Fruit fly (Drosophila melanogaster) whole organism, wandering third instar larva: Measurements from ENCODE around the gene CG5280.

Experiments used
- Abd-B ChIP-seq: fragments of >200 bp; optimal IDR thresholded peaks from 2 replicates; lab custom pipeline; 2017; ENCODE audit warnings: missing biosample characterization, missing genetic modification characterization
- CrebA ChIP-seq: fragments of 200-800 bp; sonication (Bioruptor generic); optimal IDR thresholded peaks from 2 replicates; lab custom pipeline; 2016; ENCODE audit warnings: missing biosample characterization, mild to moderate bottlenecking, missing genetic modification characterization, borderline replicate concordance
- Dfd ChIP-seq: fragments of >200 bp; optimal IDR thresholded peaks from 2 replicates; lab custom pipeline; 2017; ENCODE audit warnings: missing biosample characterization, missing genetic modification characterization
- Dif ChIP-seq: fragments of 200-275, 200-300 bp; sonication (Bioruptor generic); optimal IDR thresholded peaks from 2 replicates; lab custom pipeline; 2018; ENCODE audit warnings: missing biosample characterization, missing genetic modification characterization; ENCODE audit not compliant: partially characterized antibody
- GATAd ChIP-seq: sonication (Bioruptor generic); optimal IDR thresholded peaks from 2 replicates; lab custom pipeline; 2016; ENCODE audit warnings: missing biosample characterization, missing genetic modification characterization
- HLH106 ChIP-seq: fragments of 200-800 bp; optimal IDR thresholded peaks from 3 replicates; lab custom pipeline; 2019; ENCODE audit warnings: missing biosample characterization, mild to moderate bottlenecking, missing genetic modification characterization, moderate library complexity
- Hnf4 ChIP-seq: fragments of 200-800 bp; sonication (Bioruptor generic); optimal IDR thresholded peaks from 2 replicates; lab custom pipeline; 2016; ENCODE audit warnings: missing biosample characterization, mild to moderate bottlenecking, missing genetic modification characterization
- Hr83 ChIP-seq: fragments of 200-300 bp; sonication (Bioruptor generic); optimal IDR thresholded peaks from 2 replicates; lab custom pipeline; 2016; ENCODE audit warnings: missing biosample characterization, mild to moderate bottlenecking, missing genetic modification characterization, moderate library complexity; ENCODE audit not compliant: poor library complexity, severe bottlenecking
- Jra ChIP-seq: sonication (Bioruptor generic); optimal IDR thresholded peaks from 2 replicates; lab custom pipeline; 2016; ENCODE audit warnings: missing biosample characterization, missing genetic modification characterization
- Myc ChIP-seq: fragments of >200 bp; optimal IDR thresholded peaks from 2 replicates; lab custom pipeline; 2017
- N ChIP-seq: fragments of >200 bp; optimal IDR thresholded peaks from 2 replicates; lab custom pipeline; 2018; ENCODE audit warnings: missing biosample characterization, missing external identifiers, missing genetic modification characterization
- OdsH ChIP-seq: fragments of 200-800 bp; sonication (Bioruptor generic); optimal IDR thresholded peaks from 2 replicates; lab custom pipeline; 2016; ENCODE audit warnings: missing biosample characterization, mild to moderate bottlenecking, missing genetic modification characterization
- Rel ChIP-seq, 2 experiments: fragments of 200-800 bp; sonication (Bioruptor generic) in 1 of 2; optimal IDR thresholded peaks; 2 replicates in 1 of 2; 3 replicates in 1 of 2; lab custom pipeline; 2016 to 2019; ENCODE audit warnings: mild to moderate bottlenecking in 2 of 2, missing biosample characterization in 2 of 2, missing genetic modification characterization in 2 of 2, moderate library complexity in 1 of 2
- Sp1 ChIP-seq: fragments of 200-800 bp; sonication (Bioruptor generic); optimal IDR thresholded peaks from 3 replicates; lab custom pipeline; 2019; ENCODE audit warnings: missing biosample characterization, mild to moderate bottlenecking, missing genetic modification characterization, moderate library complexity
- Vsx2 ChIP-seq: fragments of 200-300, 225-300 bp; sonication (Bioruptor generic); optimal IDR thresholded peaks from 2 replicates; lab custom pipeline; 2018; ENCODE audit warnings: missing biosample characterization, missing genetic modification characterization; ENCODE audit not compliant: partially characterized antibody
- br ChIP-seq: fragments of 200-800 bp; sonication (Bioruptor generic); optimal IDR thresholded peaks from 2 replicates; lab custom pipeline; 2016; ENCODE audit warnings: missing biosample characterization, missing genetic modification characterization
- dl ChIP-seq, 2 experiments: fragments of 175-275, 200-275 bp in 1 of 2; fragments of 200-275 bp in 1 of 2; sonication (Bioruptor generic); optimal IDR thresholded peaks; lab custom pipeline; 2018; ENCODE audit warnings: mild to moderate bottlenecking in 2 of 2, missing biosample characterization in 2 of 2, missing genetic modification characterization in 2 of 2, moderate library complexity in 2 of 2; ENCODE audit not compliant: partially characterized antibody in 2 of 2, insufficient read depth in 1 of 2
- dmrt93B ChIP-seq: fragments of 200-800 bp; sonication (Bioruptor generic); optimal IDR thresholded peaks from 2 replicates; lab custom pipeline; 2018; ENCODE audit warnings: missing biosample characterization, mild to moderate bottlenecking, missing genetic modification characterization
- ey ChIP-seq: fragments of 200-800 bp; sonication (Bioruptor generic); optimal IDR thresholded peaks from 2 replicates; lab custom pipeline; 2016; ENCODE audit warnings: missing biosample characterization, missing genetic modification characterization
- foxo ChIP-seq, 2 experiments: fragments of 200-800 bp; sonication (Bioruptor generic); optimal IDR thresholded peaks; 2 replicates in 1 of 2; 3 replicates in 1 of 2; lab custom pipeline; 2016 to 2017; ENCODE audit warnings: missing biosample characterization in 2 of 2, missing genetic modification characterization in 2 of 2
- fru ChIP-seq: fragments of 200-800 bp; sonication (Bioruptor generic); optimal IDR thresholded peaks from 3 replicates; lab custom pipeline; 2016; ENCODE audit warnings: missing biosample characterization, mild to moderate bottlenecking, missing genetic modification characterization
- h ChIP-seq: fragments of 200-800 bp; sonication (Bioruptor generic); optimal IDR thresholded peaks from 3 replicates; lab custom pipeline; 2016; ENCODE audit warnings: missing biosample characterization, mild to moderate bottlenecking, missing genetic modification characterization
- jim ChIP-seq: fragments of 175-275, 200-325 bp; sonication (Bioruptor generic); optimal IDR thresholded peaks from 2 replicates; lab custom pipeline; 2016; ENCODE audit warnings: missing biosample characterization, mild to moderate bottlenecking, missing genetic modification characterization
- lola ChIP-seq: fragments of >200 bp; optimal IDR thresholded peaks from 2 replicates; lab custom pipeline; 2017; ENCODE audit warnings: missing biosample characterization, missing genetic modification characterization
- pan ChIP-seq: fragments of >200 bp; optimal IDR thresholded peaks from 2 replicates; lab custom pipeline; 2017
- rgr ChIP-seq: fragments of 200-800 bp; sonication (Bioruptor generic); optimal IDR thresholded peaks from 3 replicates; lab custom pipeline; 2016; ENCODE audit warnings: missing biosample characterization, mild to moderate bottlenecking, missing genetic modification characterization
- sage ChIP-seq: fragments of 200-800 bp; sonication (Bioruptor generic); optimal IDR thresholded peaks from 2 replicates; lab custom pipeline; 2016; ENCODE audit warnings: missing biosample characterization, mild to moderate bottlenecking, missing genetic modification characterization
- sv ChIP-seq: fragments of 200-800 bp; sonication (Bioruptor generic); optimal IDR thresholded peaks from 3 replicates; lab custom pipeline; 2016; ENCODE audit warnings: missing biosample characterization, missing genetic modification characterization
- tai ChIP-seq: sonication (Bioruptor generic); optimal IDR thresholded peaks from 2 replicates; lab custom pipeline; 2016; ENCODE audit warnings: missing biosample characterization, missing genetic modification characterization
- usp ChIP-seq: fragments of >200 bp; optimal IDR thresholded peaks from 2 replicates; lab custom pipeline; 2017; ENCODE audit warnings: missing biosample characterization, missing genetic modification characterization
- woc ChIP-seq: sonication (Bioruptor generic); optimal IDR thresholded peaks from 2 replicates; lab custom pipeline; 2016; ENCODE audit warnings: missing biosample characterization, mild to moderate bottlenecking, missing genetic modification characterization

The CG5280 gene

dm6 chr3L:8996173-8996767, 6.2 kb upstream of the CG5280 start (continued):
- TF ChIP-seq Sp1 = peak; percentile 76
- TF ChIP-seq Rel (GFP tag; optimal IDR thresholded peaks at IDR 0.05; lab: Kevin White, UChicago) = peak; percentile 2
- no peak for TF ChIP-seq Rel (tag; optimal IDR thresholded peaks at IDR 0.05; lab: Kevin White, UChicago)
- TF ChIP-seq woc (GFP tag; lab: Kevin White, UChicago) = no peak
- no peak for TF ChIP-seq Vsx2 (GFP tag; lab: Kevin White, UChicago)
- no peak for TF ChIP-seq dl (GFP tag; optimal IDR thresholded peaks at IDR 0.05; lab: Kevin White, UChicago; ENCODE audit: insufficient read depth in 1 of 2, partially characterized antibody in 2 of 2)
- peak; percentile 89 for TF ChIP-seq ey (GFP tag; lab: Kevin White, UChicago)
- TF ChIP-seq, all 38 proteins: peak for 17

DNA sequence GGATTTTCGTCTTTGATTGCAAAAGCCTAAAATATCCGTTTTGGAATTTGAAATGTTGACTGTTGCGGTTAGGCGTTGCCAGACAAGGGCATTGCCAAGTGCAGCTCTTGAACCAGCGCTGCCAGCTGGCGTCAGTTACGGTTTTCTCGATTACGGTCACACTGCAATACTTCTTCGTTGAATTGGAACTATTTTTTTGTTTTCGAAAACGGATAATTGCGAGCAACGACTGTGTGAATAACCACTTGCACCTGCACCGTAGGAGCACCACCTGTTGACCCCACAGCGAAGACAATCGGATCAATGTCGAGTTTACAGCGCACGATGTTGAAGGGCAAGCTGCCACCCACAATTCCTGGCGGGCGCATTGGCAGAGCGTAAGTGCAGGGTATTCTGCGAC, 3.4 kb downstream of the CG5280 start, which contains the start of gene CG5068:
TSS of gene CG5068 (plus strand) at position 129 of the 400 bp plus-strand sequence.
- TF ChIP-seq lola (GFP tag; lab: Kevin White, UChicago) (no peak), usp (GFP tag; lab: Kevin White, UChicago) (no peak), tai (GFP tag; lab: Kevin White, UChicago) (no peak), Abd-B (no peak), CrebA (no peak), Vsx2 (GFP tag; lab: Kevin White, UChicago) (peak; percentile 40), Jra (GFP tag; lab: Kevin White, UChicago) (no peak), Rel (GFP tag; optimal IDR thresholded peaks at IDR 0.05; lab: Kevin White, UChicago) (no peak), Rel (tag; optimal IDR thresholded peaks at IDR 0.05; lab: Kevin White, UChicago) (peak; percentile 43), GATAd (GFP tag; lab: Kevin White, UChicago) (no peak), fru (GFP tag; lab: Kevin White, UChicago) (no peak)

DNA sequence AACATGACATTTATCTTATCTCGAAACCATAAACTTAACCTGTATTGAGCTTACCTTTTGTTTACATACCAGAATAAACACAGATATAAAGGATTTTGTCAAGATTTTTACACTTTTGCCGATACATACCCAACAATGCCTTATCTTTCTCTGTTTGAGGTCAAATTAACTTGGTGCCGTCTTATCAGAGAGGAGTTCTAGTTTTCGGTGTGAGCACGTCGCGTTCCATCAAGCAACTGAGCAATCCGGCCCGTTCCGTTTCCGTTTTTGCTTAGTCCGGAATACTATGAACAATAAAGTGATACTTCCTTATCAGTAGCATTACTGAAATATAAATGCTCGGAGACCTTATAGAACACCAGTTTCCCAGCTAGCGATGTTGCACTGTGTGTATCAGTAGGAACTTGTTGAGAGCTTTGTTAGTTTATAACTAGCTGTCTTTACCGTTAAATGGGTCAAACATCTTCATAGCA, 4.1 kb downstream of the CG5280 start, which contains the start of gene Galk:
TSS of gene Galk (minus strand) at position 244 of the 473 bp plus-strand sequence.
- TF ChIP-seq Myc = no peak
- TF ChIP-seq pan (lab: Kevin White, UChicago) = no peak
- TF ChIP-seq dmrt93B = no peak
- TF ChIP-seq Dfd = no peak
- TF ChIP-seq Abd-B = no peak
- TF ChIP-seq jim = no peak
- no peak for TF ChIP-seq N (GFP tag; lab: Kevin White, UChicago)
- peak; percentile 25 for TF ChIP-seq Sp1
- peak; percentile 32 for TF ChIP-seq OdsH (GFP tag; lab: Kevin White, UChicago)
- peak; percentile 3 for TF ChIP-seq fru (GFP tag; lab: Kevin White, UChicago)
- TF ChIP-seq woc (GFP tag; lab: Kevin White, UChicago) = no peak
- no peak for TF ChIP-seq usp (GFP tag; lab: Kevin White, UChicago)
- no peak for TF ChIP-seq Hnf4
- TF ChIP-seq sv (GFP tag; lab: Kevin White, UChicago) = no peak
- TF ChIP-seq Hr83 (GFP tag; lab: Kevin White, UChicago) = peak; percentile 41
- TF ChIP-seq Dif (GFP tag; lab: Kevin White, UChicago) = peak; percentile 18
- no peak for TF ChIP-seq ey (GFP tag; lab: Kevin White, UChicago)
- TF ChIP-seq rgr = no peak
- no peak for TF ChIP-seq Rel (GFP tag; optimal IDR thresholded peaks at IDR 0.05; lab: Kevin White, UChicago)
- TF ChIP-seq Rel (tag; optimal IDR thresholded peaks at IDR 0.05; lab: Kevin White, UChicago) = no peak
- no peak for TF ChIP-seq sage
- TF ChIP-seq, all 38 proteins: peak for 5

DNA sequence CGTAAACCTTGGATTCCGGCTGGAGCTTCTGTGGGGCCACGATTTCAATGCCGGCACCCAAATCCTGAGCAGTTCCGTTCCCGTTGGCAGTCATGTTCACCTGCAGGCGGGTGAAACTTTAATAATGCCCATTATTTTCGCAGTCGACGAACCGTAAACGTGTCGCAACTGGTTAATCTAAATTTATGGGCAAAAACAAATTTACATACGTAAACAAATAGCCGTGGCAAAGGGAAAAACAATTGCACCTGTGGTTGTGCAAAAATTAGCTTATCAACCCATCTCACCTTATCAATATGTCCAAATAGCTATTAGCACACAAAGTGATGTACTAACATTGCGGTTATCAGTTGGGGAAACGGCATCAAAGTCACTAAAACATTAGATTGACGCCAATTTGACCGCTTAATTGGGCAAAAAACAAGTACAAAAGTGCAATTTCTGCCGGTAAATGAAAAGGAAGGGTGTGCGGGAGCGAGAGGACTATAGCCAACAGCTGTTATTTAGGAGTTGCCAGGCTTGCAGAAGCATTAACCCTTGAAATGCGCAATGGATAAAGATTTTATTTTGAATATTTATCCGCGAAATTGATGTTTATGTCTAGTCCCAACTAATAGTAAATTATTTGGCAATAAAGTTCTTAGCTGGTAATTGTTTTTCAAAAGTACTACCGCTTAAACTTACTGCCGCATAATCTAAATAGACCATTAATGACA, 4.7 kb downstream of the CG5280 start:
- TF ChIP-seq ey (GFP tag; lab: Kevin White, UChicago) (no peak), fru (GFP tag; lab: Kevin White, UChicago) (no peak), foxo (GFP tag; optimal IDR thresholded peaks at IDR 0.05; lab: Kevin White, UChicago) (peak in 1 of 2 experiments; percentile 41), Rel (GFP tag; optimal IDR thresholded peaks at IDR 0.05; lab: Kevin White, UChicago) (no peak), Rel (tag; optimal IDR thresholded peaks at IDR 0.05; lab: Kevin White, UChicago) (no peak), Hr83 (GFP tag; lab: Kevin White, UChicago) (peak; percentile 38), Dif (GFP tag; lab: Kevin White, UChicago) (no peak), br (GFP tag; lab: Kevin White, UChicago) (peak; percentile 26), lola (GFP tag; lab: Kevin White, UChicago) (no peak), rgr (peak; percentile 8), HLH106 (peak; percentile 32), usp (GFP tag; lab: Kevin White, UChicago) (no peak), woc (GFP tag; lab: Kevin White, UChicago) (peak; percentile 25), Sp1 (peak; percentile 2), sage (no peak), h (peak; percentile 52), N (GFP tag; lab: Kevin White, UChicago) (no peak)
